Worm (Caenorhabditis elegans): ENCODE results near the gene glb-20.

Gene glb-20

DNA sequence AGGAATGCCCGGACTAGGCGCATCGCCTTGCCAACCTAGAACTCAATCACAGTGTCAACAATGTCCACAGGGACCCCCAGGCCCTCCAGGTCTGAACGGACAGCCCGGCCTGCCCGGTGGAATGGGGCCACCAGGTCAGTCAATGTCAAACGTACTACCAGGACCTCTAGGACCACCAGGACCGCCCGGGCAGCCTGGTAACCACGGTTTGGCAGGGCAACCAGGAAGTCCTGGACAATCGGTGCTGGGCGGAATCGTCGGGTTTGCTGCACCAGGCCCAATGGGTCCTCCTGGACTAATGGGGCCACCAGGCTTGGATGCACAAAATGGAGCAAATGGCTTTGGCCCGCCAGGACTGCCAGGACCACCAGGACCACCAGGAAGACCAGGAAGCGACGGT is 34.7 kb upstream of the glb-20 start:
- TF ChIP-seq nhr-77 (tag; optimal IDR thresholded peaks at IDR 0.05) (no peak), nhr-23 (tag; optimal IDR thresholded peaks at IDR 0.05) (no peak), ceh-28 (tag; optimal IDR thresholded peaks at IDR 0.05) (no peak), skn-1 (tag; optimal IDR thresholded peaks at IDR 0.05) (no peak), unc-39 (tag; optimal IDR thresholded peaks at IDR 0.05) (no peak), ceh-9 (tag; optimal IDR thresholded peaks at IDR 0.05) (no peak), nhr-12 (tag; optimal IDR thresholded peaks at IDR 0.05) (no peak), nhr-28 (tag; optimal IDR thresholded peaks at IDR 0.05) (no peak)

DNA sequence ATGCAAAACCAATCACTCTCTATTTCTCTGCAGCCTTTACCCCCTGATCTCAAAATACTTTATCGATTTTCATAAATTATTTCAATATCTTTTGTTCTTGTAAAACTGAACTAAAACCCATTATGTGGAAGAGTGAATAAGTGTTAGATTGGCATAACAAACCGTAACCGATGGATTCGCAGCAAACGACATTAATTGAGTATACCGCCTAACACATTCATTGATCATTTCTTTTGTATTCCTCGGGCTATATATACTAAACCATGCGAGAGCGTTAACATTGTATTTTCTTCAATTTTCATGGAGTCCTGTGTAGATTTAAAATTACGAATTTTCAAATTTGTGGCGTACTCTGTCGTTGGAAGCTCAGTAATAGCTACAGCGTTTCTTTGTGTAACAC is 33.8 kb upstream of the glb-20 start, which contains the start of gene col-9:
col-9 (plus strand) TSS at position 301 of the 400 bp plus-strand sequence.
- TF ChIP-seq pqm-1 (tag; optimal IDR thresholded peaks at IDR 0.05) (no peak), ceh-28 (tag; optimal IDR thresholded peaks at IDR 0.05) (no peak), ceh-16 (tag; optimal IDR thresholded peaks at IDR 0.05) (no peak), fkh-10 (GFP tag; optimal IDR thresholded peaks at IDR 0.05) (no peak), pha-4 (tag; optimal IDR thresholded peaks at IDR 0.05) (no peak), nhr-25 (tag; optimal IDR thresholded peaks at IDR 0.05) (no peak), unc-62 (GFP tag; optimal IDR thresholded peaks at IDR 0.05) (no peak), lin-15B (tag; optimal IDR thresholded peaks at IDR 0.05) (no peak)

DNA sequence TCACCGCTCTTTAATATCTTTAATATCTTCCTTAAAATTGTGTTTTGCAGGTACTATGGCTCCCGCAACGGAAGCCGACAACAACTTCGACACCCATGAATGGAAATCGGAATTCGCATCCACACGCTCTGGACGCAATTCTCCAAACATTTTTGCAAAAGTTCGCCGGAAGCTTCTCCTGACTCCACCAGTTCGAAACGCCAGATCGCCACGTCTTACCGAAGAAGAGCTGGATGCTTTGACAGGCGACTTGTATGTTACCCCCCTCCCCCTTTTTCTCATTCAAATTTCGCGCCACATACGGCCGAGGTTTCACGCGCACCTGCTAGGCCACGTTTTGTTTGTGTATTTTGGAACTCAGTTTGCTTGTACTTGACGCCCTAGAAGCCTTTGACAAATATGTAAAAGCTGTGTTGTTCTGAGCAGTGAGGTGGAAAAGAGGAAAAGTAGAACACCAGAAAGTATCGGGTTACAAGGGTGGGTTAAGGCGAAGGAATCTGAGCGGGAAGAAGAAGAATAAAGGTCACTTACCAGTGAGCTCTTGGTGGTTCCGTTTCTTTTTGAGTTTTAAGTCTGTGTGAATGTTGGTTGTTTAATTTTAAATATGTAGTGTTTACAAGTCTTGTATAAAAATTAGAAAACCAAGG is 28.9 kb upstream of the glb-20 start, which contains the start of gene unc-84:
unc-84 (plus strand) TSS at position 51 of the 647 bp plus-strand sequence.
- TF ChIP-seq fkh-10 (GFP tag; optimal IDR thresholded peaks at IDR 0.05) (no peak), elt-2 (tag; optimal IDR thresholded peaks at IDR 0.05) (peak; percentile 2), nhr-77 (tag; optimal IDR thresholded peaks at IDR 0.05) (no peak), zag-1 (tag; optimal IDR thresholded peaks at IDR 0.05) (no peak), jun-1 (tag; optimal IDR thresholded peaks at IDR 0.05) (no peak), nhr-76 (tag; optimal IDR thresholded peaks at IDR 0.05) (no peak), lin-15B (tag; optimal IDR thresholded peaks at IDR 0.05) (peak; percentile 16), pqm-1 (tag; optimal IDR thresholded peaks at IDR 0.05) (no peak), daf-12 (tag; optimal IDR thresholded peaks at IDR 0.05) (no peak), ceh-16 (tag; optimal IDR thresholded peaks at IDR 0.05) (no peak), pha-4 (tag; optimal IDR thresholded peaks at IDR 0.05) (peak; percentile 48), ZK546.5 (tag; optimal IDR thresholded peaks at IDR 0.05) (no peak)

DNA sequence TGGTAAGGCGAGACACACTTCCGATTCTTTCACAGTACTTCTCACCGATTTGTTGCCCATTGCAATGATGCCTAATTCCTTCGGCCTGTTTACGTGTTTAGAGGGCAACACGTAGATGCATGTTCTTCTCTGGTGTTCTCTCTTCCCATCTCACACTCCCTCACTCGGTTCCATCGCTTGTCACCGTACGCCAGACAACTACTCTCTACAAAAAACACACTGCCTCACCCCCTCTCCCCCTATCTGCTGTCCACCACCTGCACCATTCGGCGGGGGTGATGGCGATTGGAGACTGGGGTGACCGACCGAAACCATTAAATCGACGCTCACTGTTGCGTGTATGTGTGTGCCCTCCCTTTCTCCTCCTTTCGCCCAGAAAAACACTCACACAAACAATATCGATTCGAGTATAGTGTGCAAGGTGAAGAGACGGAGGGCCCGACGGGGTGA is 28.0 kb upstream of the glb-20 start:
- TF ChIP-seq pqm-1 (tag; optimal IDR thresholded peaks at IDR 0.05) (no peak), egl-27 (tag; optimal IDR thresholded peaks at IDR 0.05) (no peak), fkh-2 (tag; optimal IDR thresholded peaks at IDR 0.05) (no peak), pha-4 (tag; optimal IDR thresholded peaks at IDR 0.05) (peak; percentile 27), nhr-23 (tag; optimal IDR thresholded peaks at IDR 0.05) (peak; percentile 29), egl-5 (tag; optimal IDR thresholded peaks at IDR 0.05) (peak; percentile 47), unc-62 (GFP tag; optimal IDR thresholded peaks at IDR 0.05) (peak; percentile 24), nhr-25 (tag; optimal IDR thresholded peaks at IDR 0.05) (peak; percentile 92), ceh-28 (tag; optimal IDR thresholded peaks at IDR 0.05) (peak; percentile 62), nhr-28 (tag; optimal IDR thresholded peaks at IDR 0.05) (no peak), R02D3.7 (tag; optimal IDR thresholded peaks at IDR 0.05) (no peak), hmg-11 (tag; optimal IDR thresholded peaks at IDR 0.05) (peak; percentile 69), nfya-1 (tag; optimal IDR thresholded peaks at IDR 0.05; ENCODE audit: insufficient read depth) (peak; percentile 65), jun-1 (tag; optimal IDR thresholded peaks at IDR 0.05) (peak; percentile 32), elt-2 (tag; optimal IDR thresholded peaks at IDR 0.05) (peak; percentile 46), nhr-67 (tag; optimal IDR thresholded peaks at IDR 0.05) (no peak), lin-39 (tag; optimal IDR thresholded peaks at IDR 0.05) (peak; percentile 60)

DNA sequence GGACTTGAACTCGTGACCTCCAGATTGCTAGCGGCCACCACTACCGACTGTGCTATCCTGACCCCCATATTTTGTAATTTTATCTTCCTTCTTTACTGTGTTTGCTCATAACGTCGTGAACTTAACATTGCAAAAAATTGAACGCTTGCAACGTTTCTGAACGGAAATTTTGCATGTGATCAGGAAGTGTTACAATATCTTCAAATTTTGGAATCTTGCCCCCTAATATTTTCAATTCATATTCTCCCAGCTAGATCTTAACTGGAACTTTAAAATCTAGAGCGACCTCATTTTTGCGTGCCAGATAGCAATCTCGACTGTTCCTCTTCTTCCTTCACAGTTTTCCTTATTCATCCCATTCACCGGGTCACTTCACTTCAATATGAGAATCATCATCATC is 25.9 kb upstream of the glb-20 start, which contains the start of gene F54B11.10:
F54B11.10 (plus strand) TSS at position 301 of the 400 bp plus-strand sequence.
- no peak for TF ChIP-seq pqm-1 (tag; optimal IDR thresholded peaks at IDR 0.05)
- TF ChIP-seq lsy-12 (tag; optimal IDR thresholded peaks at IDR 0.05) = no peak
- no peak for TF ChIP-seq fkh-2 (tag; optimal IDR thresholded peaks at IDR 0.05)
- TF ChIP-seq ceh-28 (tag; optimal IDR thresholded peaks at IDR 0.05) = no peak
- no peak for TF ChIP-seq unc-62 (GFP tag; optimal IDR thresholded peaks at IDR 0.05)
- TF ChIP-seq elt-2 (tag; optimal IDR thresholded peaks at IDR 0.05) = no peak
- no peak for TF ChIP-seq nhr-23 (tag; optimal IDR thresholded peaks at IDR 0.05)
- no peak for TF ChIP-seq ceh-82 (tag; optimal IDR thresholded peaks at IDR 0.05)
- no peak for TF ChIP-seq aly-2 (tag; optimal IDR thresholded peaks at IDR 0.05)
- TF ChIP-seq nhr-237 (tag; optimal IDR thresholded peaks at IDR 0.05) = no peak
- no peak for TF ChIP-seq snpc-4 (tag; optimal IDR thresholded peaks at IDR 0.05)
- TF ChIP-seq zag-1 (tag; optimal IDR thresholded peaks at IDR 0.05) = no peak
- TF ChIP-seq lin-39 (tag; optimal IDR thresholded peaks at IDR 0.05) = no peak
- TF ChIP-seq daf-12 (tag; optimal IDR thresholded peaks at IDR 0.05) = no peak
- TF ChIP-seq ZK546.5 (tag; optimal IDR thresholded peaks at IDR 0.05) = no peak
- TF ChIP-seq nhr-11 (tag; optimal IDR thresholded peaks at IDR 0.05) = no peak
- TF ChIP-seq nhr-76 (tag; optimal IDR thresholded peaks at IDR 0.05) = no peak
- no peak for TF ChIP-seq fos-1 (tag; optimal IDR thresholded peaks at IDR 0.05)
- no peak for TF ChIP-seq nhr-25 (tag; optimal IDR thresholded peaks at IDR 0.05)
- TF ChIP-seq ztf-11 (tag; optimal IDR thresholded peaks at IDR 0.05) = no peak
